Fruit fly (Drosophila melanogaster) whole organism, larva: ENCODE data around the gene CG31321.

Experiments
- noc ChIP-seq: fragments of 200-800 bp; sonication (Bioruptor generic); optimal IDR thresholded peaks from 3 replicates; lab custom pipeline; 2019; ENCODE audit warnings: missing biosample characterization, mild to moderate bottlenecking, missing genetic modification characterization, moderate library complexity

CG31321 gene

DNA sequence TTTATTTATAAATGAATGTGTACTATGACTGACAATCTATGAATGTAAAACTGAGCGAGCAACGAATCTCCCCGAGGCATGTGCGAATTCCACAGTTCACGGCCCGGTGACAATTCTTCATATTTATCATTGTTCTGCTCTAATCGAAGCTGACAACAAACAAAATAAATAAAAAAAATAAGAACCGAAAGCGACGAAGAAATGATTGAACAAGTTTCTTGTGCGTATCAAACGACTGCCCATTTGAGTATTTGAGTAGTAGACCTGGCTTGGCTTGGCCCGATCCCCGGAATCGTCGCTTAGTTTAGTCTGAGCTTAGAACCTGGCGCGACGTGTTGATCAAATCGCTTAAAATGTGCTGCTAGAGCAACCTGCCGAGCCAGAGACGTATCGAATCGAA, at the start of gene CG31321:
TSS of gene CG31321 (plus strand) at position 301 of the 400 bp plus-strand sequence.
- no peak for TF ChIP-seq noc (tag; lab: Kevin White, UChicago)

DNA sequence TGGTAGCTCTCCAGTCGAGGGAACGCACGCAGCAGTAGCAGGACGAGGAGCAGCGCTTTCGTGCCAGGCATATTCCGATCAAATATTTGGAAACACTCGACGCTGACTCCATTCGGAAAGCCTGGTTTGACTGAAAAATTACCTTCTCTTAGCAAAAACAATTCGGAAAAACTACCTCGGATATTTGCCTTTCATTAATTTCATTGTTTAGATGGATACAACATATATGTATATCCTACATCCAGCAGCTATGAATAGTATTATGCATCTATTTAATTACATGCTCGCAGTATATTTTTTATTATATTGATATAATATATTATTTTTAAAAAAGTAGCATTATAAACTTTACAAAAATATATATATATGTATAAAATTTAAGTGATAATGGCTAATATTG, 49.0 kb upstream of the CG31321 start, which contains the start of gene CG14840:
TSS of gene CG14840 (minus strand) at position 101 of the 400 bp plus-strand sequence.
- no peak for TF ChIP-seq noc (tag; lab: Kevin White, UChicago)

DNA sequence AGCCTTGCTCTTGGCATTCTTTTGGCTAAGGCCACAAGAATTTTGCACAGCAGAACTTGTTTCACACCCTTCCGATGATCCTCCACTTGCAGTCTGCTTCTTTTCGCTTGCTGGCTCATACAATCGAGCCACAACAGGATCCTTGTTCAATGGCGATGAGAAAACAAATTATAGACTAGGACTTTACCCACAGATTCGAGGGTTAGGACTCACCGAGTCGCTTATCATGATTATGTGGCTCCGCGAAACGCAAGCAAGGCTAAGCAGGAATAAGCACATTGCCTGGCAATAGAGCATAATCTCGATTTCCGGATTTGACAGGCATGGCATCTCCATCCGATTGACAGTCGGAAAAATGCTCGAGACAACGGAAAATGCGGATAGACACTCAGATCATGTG, 48.1 kb upstream of the CG31321 start, which contains the start of the genes CG14839 and CG14841:
TSS of gene CG14839 (plus strand) at position 301 of the 400 bp plus-strand sequence.
TSS of gene CG14841 (minus strand) at position 332 of the 400 bp plus-strand sequence.
- no peak for TF ChIP-seq noc (tag; lab: Kevin White, UChicago)

DNA sequence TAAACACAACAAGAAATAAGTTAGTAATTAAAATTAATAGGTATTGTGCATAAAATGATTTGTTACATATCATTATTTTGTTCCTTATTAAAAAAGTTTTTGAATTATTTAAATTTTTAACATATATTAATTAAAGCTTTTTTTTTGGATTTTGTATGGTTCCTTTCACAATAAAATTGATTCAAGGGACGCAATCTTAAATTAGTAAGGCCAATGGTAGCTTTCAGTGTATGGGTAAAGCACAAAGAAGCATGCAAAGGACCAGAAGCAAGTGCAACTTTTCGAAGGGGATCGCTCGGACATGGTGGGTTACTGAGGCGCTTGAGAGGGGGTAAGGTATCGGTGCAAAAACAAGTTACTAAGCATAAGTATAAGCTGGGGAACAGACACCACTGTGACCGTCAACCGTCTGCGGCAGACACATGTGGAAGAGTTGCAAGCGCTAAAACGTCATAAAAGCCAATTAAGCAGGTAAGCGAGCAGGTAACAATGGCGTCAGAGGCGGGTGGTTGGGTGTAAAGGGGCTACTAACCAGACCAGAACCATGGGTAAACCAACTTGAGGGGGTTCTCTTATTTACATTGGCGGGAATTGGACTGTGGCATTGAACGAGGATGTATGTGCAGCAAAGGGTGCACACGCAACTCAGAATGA, 34.5 kb upstream of the CG31321 start:
- no peak for TF ChIP-seq noc (tag; lab: Kevin White, UChicago)

DNA sequence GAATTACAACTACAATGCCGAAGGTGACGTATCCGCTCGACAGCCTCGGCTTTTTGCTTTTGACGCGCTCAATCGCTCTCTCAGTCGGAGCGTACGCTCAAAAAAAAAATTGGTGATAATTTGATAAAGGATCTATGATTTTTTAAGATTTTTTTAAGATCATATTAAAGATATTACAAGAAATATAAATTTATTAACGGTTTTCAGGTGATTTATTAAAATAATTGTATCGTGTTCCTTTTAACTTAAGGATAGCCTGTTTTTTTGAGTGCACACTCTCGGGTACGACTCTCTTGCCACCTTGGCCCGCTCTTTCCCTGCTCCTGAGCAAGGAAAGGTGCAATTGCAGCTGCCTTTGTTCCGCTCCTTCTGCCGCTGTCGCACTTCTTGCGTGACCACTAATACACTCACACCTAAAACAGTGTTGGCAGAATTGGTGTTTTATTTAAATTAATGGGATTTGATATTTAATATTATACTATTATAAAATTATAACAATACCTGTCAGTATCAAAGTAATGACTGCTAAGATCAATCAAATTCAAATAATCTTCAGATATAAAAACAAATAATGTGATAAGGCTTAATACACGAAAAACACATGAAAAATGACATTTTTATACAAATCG, 32.2 kb upstream of the CG31321 start:
- no peak for TF ChIP-seq noc (tag; lab: Kevin White, UChicago)

DNA sequence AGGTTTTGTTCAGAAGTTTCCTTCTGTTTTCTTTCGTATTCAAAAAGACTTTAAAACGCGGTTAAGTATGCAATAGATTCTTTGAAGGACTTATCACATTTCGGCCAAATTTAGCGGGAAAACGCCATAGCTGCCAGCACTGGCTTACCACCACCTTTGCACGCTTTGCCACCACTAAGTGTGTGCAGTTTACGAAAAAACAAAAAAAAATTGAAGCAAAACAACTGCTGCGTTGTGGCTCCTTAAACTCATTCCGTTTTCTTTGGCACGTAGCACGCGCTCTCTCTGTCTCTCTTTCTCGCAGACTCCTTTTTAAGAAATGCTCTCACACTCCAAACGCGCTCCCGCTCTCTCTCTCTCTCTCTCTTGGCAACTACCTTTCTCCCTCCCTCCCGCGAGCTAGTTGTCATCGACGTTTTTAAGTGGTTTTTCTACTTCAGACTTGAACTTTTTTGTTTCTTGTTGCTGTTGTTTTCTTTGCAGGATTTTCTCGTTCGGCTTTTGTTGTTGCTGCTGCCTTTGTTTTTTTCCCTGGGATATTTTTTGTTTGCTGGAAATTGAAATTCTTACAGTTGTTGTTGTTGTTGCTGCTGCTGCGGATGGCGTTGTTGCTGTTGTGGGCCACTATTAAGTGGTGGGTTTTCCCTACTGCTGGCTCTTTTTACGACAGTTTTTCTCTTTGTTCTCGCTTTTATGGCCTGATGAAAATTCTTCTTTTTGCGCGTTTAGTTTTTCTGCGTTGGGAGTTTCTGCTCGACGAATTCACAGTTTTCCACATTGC, 31.4 kb upstream of the CG31321 start:
- no peak for TF ChIP-seq noc (tag; lab: Kevin White, UChicago)

DNA sequence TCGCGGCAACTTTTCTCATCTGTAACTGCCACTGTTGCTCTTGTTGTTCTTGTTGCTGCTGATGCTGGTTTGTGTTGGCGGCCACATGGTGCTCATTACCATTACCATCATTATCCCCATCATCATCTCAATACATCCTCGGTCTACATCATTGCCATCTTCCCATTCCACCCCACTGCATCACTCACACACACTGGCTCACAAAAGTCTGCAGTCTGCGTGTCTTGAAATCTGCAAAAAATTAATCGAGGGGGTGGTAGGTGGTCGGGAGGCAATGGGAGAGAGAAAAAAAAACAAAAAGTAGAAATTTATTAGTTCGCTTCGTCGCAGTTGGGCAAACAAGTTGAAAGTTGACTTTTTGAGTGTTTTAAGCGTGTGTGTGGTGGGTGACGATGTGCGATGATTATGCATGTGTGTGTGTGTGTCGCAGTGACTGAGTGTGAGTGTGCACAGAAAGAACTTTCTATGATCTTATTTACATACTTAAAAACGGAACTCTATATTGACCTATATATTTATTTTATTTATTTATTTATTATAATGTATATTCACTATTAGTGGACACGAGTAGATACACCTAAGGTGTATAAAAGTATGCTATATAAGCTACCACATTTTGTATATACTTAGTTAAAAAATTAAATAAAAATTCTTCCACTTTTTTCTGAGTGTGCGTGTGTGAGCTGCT, 30.7 kb upstream of the CG31321 start:
- no peak for TF ChIP-seq noc (tag; lab: Kevin White, UChicago)

DNA sequence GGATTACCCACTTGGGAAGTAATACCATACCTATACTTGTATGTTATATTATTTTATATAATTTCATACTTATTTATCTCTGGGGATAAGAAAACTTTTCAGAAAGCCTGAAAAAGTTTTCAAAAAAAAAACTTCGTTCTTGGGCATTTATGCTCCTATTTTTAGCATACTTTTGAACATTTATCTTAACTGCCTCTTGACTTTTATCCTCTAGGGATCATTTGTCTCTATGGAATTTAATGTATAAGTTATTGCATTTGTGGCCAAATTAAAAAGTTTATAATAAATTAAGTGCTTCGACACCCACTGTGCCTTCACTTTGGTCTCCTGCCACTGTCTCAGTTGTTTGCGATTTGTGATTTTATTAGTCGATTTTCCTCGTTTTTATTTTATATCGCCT, 29.8 kb upstream of the CG31321 start:
- TF ChIP-seq noc (tag; lab: Kevin White, UChicago) = no peak

DNA sequence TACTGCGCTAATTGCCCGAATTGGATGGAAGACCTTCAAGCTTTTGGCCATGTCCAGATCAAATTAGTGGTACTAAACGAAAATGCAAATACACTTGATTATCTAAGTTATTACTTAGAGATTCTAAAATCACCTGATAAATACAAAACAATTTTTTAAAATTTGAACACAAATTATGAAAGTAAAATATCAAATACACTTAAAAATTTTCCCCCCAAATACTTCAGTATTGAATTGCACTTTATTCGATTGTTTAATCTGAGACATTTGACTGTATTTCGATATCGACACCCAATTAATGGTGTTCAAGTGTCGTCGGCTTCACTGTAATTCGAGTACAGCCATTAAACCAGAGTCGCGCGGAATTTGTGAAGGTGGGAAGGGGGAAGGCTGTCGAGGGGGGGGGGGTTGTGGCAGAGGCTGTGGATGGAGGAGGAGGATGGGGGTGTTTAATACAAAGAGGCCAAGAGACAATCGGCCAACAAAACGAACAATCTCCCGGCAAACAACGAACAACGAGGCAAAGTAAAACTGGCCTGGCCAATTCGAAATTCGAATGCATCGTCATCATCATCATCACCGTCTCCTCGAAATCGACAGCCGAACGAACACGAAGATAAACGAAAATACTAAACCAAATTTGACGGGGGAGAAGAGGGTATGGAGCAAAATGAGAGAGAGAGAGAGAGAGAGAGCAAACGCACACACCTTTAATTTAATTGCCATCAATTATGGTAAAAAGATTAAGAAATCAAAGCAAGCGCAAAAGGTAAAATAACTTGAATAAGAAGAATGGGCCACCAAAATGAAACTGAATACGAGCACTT, 27.7 kb upstream of the CG31321 start:
- TF ChIP-seq noc (tag; lab: Kevin White, UChicago) = no peak

DNA sequence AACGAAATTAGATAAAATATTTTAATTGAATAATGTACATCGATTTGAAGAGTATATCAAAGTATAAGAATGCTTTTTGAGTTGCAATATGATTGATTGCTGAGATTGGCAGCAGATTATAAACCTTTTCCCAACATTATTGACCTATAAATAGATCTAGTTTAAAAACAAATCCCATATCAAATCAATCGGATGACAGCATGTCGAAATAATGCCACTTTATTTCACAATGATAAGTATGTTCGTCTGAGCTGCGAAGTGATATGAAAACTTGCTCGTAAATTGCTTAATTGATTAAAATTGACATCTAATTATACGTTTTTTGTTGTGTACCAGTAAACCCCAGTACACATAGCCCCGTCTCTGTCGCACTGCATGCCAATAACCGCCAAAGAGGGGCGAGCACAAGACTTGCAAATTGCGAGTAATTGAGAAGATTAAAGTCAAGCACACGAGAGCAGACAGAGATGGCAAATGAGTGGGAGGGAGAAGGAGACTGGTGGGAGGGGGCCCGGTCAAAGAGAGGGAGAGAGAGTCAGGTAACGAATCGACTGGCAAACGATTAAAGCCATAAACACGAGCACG, 27.0 kb upstream of the CG31321 start:
- peak; percentile 24 for TF ChIP-seq noc (tag; lab: Kevin White, UChicago)

DNA sequence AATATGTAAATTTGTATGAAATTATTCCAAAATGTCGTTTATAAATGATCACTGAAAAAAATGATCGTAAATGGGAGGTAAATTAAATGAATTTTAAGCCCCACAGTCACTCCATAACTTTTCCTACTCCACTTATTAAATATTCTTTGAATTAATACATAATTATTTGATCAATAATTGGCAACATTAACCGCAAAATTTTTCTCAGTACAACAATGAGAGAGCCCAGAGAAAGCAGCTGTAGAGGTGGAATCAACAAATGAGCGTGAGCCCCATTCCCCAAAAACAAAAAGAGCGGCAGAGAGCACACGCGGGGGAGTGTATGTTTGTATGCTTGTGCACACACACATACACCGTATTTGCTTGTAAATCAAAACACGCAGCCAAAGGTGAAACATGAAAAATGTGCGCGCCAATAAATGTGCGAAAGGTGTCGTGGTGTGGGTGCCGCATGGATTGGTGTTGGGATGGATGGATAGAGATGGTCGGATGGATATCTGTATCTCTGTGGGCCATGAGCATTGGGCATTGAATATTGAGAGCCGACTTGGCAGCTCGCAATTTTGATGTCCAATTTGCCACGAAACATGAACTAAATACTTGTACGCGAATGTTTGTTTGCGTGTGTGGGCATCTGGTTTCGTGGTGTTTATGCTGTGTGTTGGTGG, 26.3 kb upstream of the CG31321 start:
- TF ChIP-seq noc (tag; lab: Kevin White, UChicago) = peak; percentile 99

DNA sequence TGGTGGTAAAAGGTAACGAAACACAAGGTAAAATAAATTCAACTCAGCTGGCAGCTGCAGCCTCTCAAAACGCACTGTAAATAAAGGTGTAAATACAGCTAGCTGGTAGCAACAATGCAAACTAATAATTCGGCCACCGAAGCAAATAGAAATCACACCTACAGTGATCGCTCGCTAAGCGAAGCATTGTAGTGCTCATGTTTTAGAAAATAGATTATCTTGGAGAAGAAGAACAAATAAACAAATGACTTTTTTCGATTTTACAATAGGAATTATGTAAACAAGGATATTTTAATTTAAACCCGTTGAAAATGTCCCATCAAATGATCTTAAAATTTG, 25.8 kb upstream of the CG31321 start:
- no peak for TF ChIP-seq noc (tag; lab: Kevin White, UChicago)

DNA sequence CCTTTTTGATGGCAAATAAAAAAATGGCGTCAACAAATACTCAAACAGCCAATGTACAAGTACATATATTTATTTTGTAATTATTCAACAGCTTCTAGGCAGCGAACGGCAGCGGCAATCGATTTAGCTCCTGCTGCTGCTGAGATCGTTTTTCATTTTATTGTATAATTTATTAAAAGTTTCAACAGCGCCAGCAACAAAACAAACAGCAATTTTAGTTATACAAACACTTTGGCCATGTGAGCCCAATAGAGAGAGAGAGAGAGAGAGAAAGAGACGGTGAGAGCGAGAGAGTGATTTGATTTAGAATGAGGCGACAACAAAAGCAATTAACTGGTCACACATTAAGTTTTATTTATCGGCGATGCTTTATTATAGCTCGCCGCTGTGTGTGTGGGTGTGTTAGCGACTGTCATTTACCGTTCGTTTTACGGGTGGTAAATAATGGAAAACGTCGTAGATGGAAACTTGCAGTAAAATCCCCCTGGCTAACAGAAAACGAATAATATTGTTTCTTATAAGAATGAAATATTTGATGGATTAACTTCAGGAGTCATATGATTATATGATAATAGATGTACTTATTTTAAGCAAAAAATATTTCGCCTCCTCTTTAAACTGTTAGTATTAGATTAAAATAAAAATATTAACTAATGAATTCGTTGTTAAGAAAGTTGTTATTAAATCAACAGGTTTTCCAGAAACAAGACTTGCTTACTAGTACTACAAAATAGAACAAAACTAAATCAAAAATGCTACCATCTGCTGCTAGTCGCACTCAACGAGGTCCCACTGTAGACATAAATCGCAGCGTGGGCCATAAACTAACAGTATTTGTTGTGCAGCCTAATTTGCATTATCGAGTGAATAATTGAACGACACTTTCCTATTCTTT, 24.9 kb upstream of the CG31321 start:
- TF ChIP-seq noc (tag; lab: Kevin White, UChicago) = peak; percentile 56
